Worm (Caenorhabditis elegans): ENCODE data around the gene oac-32.

ce11 chrV:1585411-1585810 is 39.8 kb upstream of the oac-32 start, which contains the start of gene F16B4.7:
- TF ChIP-seq ceh-82 (tag; optimal IDR thresholded peaks at IDR 0.05) (no peak), dpl-1 (GFP tag; optimal IDR thresholded peaks at IDR 0.05) (no peak), unc-62 (GFP tag; optimal IDR thresholded peaks at IDR 0.05) (no peak), nhr-85 (tag) (no peak), nhr-11 (tag; optimal IDR thresholded peaks at IDR 0.05) (no peak), mdl-1 (tag; optimal IDR thresholded peaks at IDR 0.05) (no peak)

Measured in whole organism, L1 larva.